Fruit fly (Drosophila melanogaster): Measurements from ENCODE around the gene Shaw.

dm6 chr2L:3777485-3777884 lies 59.5 kb downstream of the Shaw start:
- no peak for TF ChIP-seq toe (GFP tag; optimal IDR thresholded peaks at IDR 0.05)
- TF ChIP-seq CG5204 (GFP tag; optimal IDR thresholded peaks at IDR 0.05) = no peak
- TF ChIP-seq CG14711 (tag; optimal IDR thresholded peaks at IDR 0.05) = no peak
